Fruit fly (Drosophila melanogaster): ENCODE data around the gene CG12395.

CG12395 gene

DNA sequence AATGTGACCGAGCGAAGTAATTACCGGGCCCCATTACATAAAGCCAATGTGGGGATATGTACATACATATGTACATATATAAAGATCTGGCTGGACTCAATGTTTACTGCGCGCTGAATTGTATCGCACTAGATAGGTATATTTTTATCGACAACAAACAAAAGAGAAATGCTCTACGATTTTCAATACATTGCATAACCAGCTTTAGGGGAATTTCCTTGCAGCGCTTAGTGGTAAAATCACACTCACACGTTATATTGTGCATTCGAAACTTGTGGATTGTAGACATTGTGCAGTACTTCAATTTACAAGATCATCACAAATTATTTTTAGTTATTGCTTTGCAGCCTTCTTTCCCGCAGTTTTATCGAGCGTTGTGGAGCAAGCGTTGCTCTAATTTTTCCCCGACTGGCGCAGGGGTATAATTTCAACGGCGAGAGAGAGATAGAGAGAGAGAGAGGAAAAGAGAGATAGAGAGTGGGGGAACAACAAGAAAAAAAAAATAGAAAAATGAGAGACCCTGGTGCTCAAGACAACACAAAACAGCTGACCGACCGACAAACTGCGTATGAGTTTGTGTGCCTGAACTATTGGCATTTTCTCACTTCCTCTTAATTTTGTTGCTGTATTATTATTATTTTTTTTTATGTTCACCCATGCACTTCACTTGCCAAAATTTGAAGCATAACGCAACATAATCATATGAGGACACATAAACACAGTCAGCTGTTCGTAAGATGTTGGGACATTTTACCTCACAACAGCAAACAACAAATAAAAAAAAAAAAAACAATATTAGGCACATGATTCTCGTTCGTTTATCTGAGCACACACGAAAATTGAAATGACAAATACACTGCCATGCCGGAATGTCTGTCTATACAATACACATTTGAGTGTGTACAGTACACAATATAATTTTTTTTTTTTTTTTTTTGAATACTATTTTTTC, 26.6 kb upstream of the CG12395 start (continued):
- TF ChIP-seq CG18262 (tag; optimal IDR thresholded peaks at IDR 0.05): no peak
- TF ChIP-seq fd102C (GFP tag; optimal IDR thresholded peaks at IDR 0.05): no peak
- TF ChIP-seq gce (GFP tag; IDR thresholded peaks at IDR 0.05): no peak
- no peak for TF ChIP-seq D (optimal IDR thresholded peaks at IDR 0.05)
- no peak for TF ChIP-seq D (GFP tag; optimal IDR thresholded peaks at IDR 0.05)
- no peak for TF ChIP-seq jumu (GFP tag; optimal IDR thresholded peaks at IDR 0.05)
- no peak for TF ChIP-seq ase (GFP tag; IDR thresholded peaks at IDR 0.05)
- no peak for TF ChIP-seq CG15269 (tag; optimal IDR thresholded peaks at IDR 0.05)
- TF ChIP-seq Hr51 (GFP tag; optimal IDR thresholded peaks at IDR 0.05): no peak
- TF ChIP-seq odd (GFP tag; optimal IDR thresholded peaks at IDR 0.05): no peak
- no peak for TF ChIP-seq CG15696 (tag; optimal IDR thresholded peaks at IDR 0.05)
- no peak for TF ChIP-seq gcm2 (GFP tag; optimal IDR thresholded peaks at IDR 0.05)
- 0 out of 2 replicates have a peak, but pooled peaks have one; percentile 32 for TF ChIP-seq unc-4 (GFP tag; IDR thresholded peaks at IDR 0.05; ENCODE audit: partially characterized antibody)
- no peak for TF ChIP-seq CG31441 (GFP tag; IDR thresholded peaks at IDR 0.05)
- TF ChIP-seq Mes4 (GFP tag; optimal IDR thresholded peaks at IDR 0.05): no peak
- peak; percentile 18 for TF ChIP-seq kni (GFP tag; optimal IDR thresholded peaks at IDR 0.05)
- no peak for TF ChIP-seq CG11085 (GFP tag; IDR thresholded peaks at IDR 0.05)
- no peak for TF ChIP-seq CG8944 (GFP tag; optimal IDR thresholded peaks at IDR 0.05)
- no peak for TF ChIP-seq btn (GFP tag; optimal IDR thresholded peaks at IDR 0.05)
- TF ChIP-seq yki (optimal IDR thresholded peaks at IDR 0.05): peak; percentile 51
- TF ChIP-seq CG7987 (GFP tag; optimal IDR thresholded peaks at IDR 0.05): no peak
- TF ChIP-seq Nf-YB (GFP tag; optimal IDR thresholded peaks at IDR 0.05): no peak
- TF ChIP-seq CG18011 (GFP tag; optimal IDR thresholded peaks at IDR 0.05): no peak
- TF ChIP-seq tup (GFP tag; optimal IDR thresholded peaks at IDR 0.05): no peak
- TF ChIP-seq Bgb (GFP tag; IDR thresholded peaks at IDR 0.05; ENCODE audit: partially characterized antibody): no peak
- TF ChIP-seq CG9932 (GFP tag; IDR thresholded peaks at IDR 0.05): no peak
- no peak for TF ChIP-seq HLH4C (GFP tag; IDR thresholded peaks at IDR 0.05; ENCODE audit: partially characterized antibody)
- peak; percentile 4 for TF ChIP-seq CG3163 (GFP tag; optimal IDR thresholded peaks at IDR 0.05)
- TF ChIP-seq CG1024 (GFP tag; IDR thresholded peaks at IDR 0.05): no peak
- TF ChIP-seq Deaf1 (tag; optimal IDR thresholded peaks at IDR 0.05): peak; percentile 55
- TF ChIP-seq crol (GFP tag; IDR thresholded peaks at IDR 0.05): peak; percentile 29; the same call in 1 of the 2 replicates
- TF ChIP-seq CG1832 (GFP tag; optimal IDR thresholded peaks at IDR 0.05): no peak
- TF ChIP-seq CG34422 (GFP tag; IDR thresholded peaks at IDR 0.05): no peak
- no peak for TF ChIP-seq caup (GFP tag; optimal IDR thresholded peaks at IDR 0.05; ENCODE audit: severe bottlenecking)
- TF ChIP-seq dmrt11E (tag; optimal IDR thresholded peaks at IDR 0.05): no peak
- no peak for TF ChIP-seq Antp (GFP tag; optimal IDR thresholded peaks at IDR 0.05)
- no peak for TF ChIP-seq peb (GFP tag; IDR thresholded peaks at IDR 0.05)
- TF ChIP-seq ap (GFP tag; IDR thresholded peaks at IDR 0.05): no peak
- TF ChIP-seq CG32767 (GFP tag; IDR thresholded peaks at IDR 0.05): no peak
- no peak for TF ChIP-seq zen (tag; optimal IDR thresholded peaks at IDR 0.05)
- no peak for TF ChIP-seq ara (GFP tag; IDR thresholded peaks at IDR 0.05)
- no peak for TF ChIP-seq da (GFP tag; optimal IDR thresholded peaks at IDR 0.05)
- TF ChIP-seq Side (GFP tag; optimal IDR thresholded peaks at IDR 0.05): no peak
- TF ChIP-seq Dad (GFP tag; optimal IDR thresholded peaks at IDR 0.05): no peak
- no peak for TF ChIP-seq CG7271 (tag; optimal IDR thresholded peaks at IDR 0.05)
- no peak for TF ChIP-seq CG16779 (GFP tag; IDR thresholded peaks at IDR 0.05)
- TF ChIP-seq tio (GFP tag; optimal IDR thresholded peaks at IDR 0.05): no peak
- TF ChIP-seq otp (GFP tag; IDR thresholded peaks at IDR 0.05): no peak
- no peak for TF ChIP-seq hb (GFP tag; IDR thresholded peaks at IDR 0.05; ENCODE audit: partially characterized antibody)
